Worm (Caenorhabditis elegans) whole organism, L4/young adult: Measurements from ENCODE around the gene F26F2.4.

Source experiments
- W03F9.2 ChIP-seq: fragments of 150-350 bp; optimal IDR thresholded peaks from 2 replicates; lab custom pipeline; 2014; ENCODE audit warnings: missing biosample characterization, missing genetic modification characterization
- dao-5 ChIP-seq: sonication (generic microtip); optimal IDR thresholded peaks from 2 replicates; lab custom pipeline; 2016; ENCODE audit warnings: missing genotype, missing genetic modification characterization, moderate library complexity, missing compliant biosample characterization
- him-1 ChIP-seq: sonication (generic microtip); optimal IDR thresholded peaks from 2 replicates; lab custom pipeline; 2016; ENCODE audit warnings: missing genotype, missing genetic modification reagents, missing genetic modification characterization, missing compliant biosample characterization

ce11 chrV:20604606-20605155, 35.6 kb downstream of the F26F2.4 start, which contains the start of gene ttr-57:
- TF ChIP-seq him-1, result no peak
- no peak for TF ChIP-seq dao-5 (tag; lab: Kevin White, UChicago)
- TF ChIP-seq W03F9.2 (tag; lab: Kevin White, UChicago), result no peak
